Worm (Caenorhabditis elegans): ENCODE measurements around the gene C27A2.7.
"Not testable (repeated sequence)": the region's sequence is repeated elsewhere in the genome, so short reads cannot be mapped to it uniquely, and the experiment has no call there.

The C27A2.7 gene

DNA sequence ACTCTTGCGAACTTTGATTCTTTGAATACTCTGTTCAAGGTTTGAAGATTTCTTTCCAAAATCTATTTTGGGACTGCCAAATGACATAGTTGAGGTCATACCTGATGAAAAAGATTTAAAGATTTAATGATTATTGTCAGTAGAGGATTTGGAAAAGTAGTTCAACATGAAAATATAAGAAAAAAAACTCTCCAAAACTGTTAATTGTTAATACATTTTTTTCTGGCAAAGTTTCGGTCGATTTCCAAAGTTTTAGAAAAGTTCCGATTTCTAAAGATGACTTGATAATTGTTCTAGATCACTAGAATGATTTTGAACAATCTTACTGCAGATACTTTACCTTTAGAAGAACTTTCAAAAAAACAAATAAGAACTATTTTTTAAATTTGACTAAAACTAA is at the start of gene C27A2.7:
Gene C27A2.7, minus strand, starts transcription at position 101 of the 400 bp plus-strand sequence.
- TF ChIP-seq B0336.3 (GFP tag; IDR thresholded peaks at IDR 0.05) (no peak), nhr-120 (GFP tag; IDR thresholded peaks at IDR 0.05) (no peak), ztf-22 (GFP tag; optimal IDR thresholded peaks at IDR 0.05) (no peak)

DNA sequence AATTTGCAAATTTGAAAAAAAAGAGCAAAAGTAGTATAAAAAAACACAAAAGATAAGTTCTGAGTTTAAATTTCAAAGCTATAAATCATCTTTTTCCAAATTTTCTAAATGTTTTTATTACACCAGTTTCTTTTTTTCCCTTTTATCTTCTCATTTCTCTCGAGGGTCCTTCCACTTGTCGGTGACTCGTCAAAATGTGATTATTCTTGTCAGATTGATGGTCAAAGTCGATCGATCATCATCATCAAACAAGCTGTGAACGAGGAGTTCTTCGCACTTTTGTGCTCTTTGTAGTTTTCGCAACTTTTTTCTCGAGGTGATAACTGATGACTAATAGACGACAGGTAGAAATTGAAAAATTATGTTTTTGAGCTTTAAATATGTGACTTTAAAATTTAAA is 49.4 kb upstream of the C27A2.7 start:
- no peak for TF ChIP-seq dpl-1 (GFP tag; optimal IDR thresholded peaks at IDR 0.05)
- no peak for TF ChIP-seq nfya-2 (GFP tag; IDR thresholded peaks at IDR 0.05)
- TF ChIP-seq rcor-1 (GFP tag; IDR thresholded peaks at IDR 0.05): no peak
- TF ChIP-seq sea-2 (GFP tag; IDR thresholded peaks at IDR 0.05): no peak
- no peak for TF ChIP-seq bed-1 (GFP tag; IDR thresholded peaks at IDR 0.05)
- no peak for TF ChIP-seq nhr-90 (tag; optimal IDR thresholded peaks at IDR 0.05)
- no peak for TF ChIP-seq cebp-1 (GFP tag; IDR thresholded peaks at IDR 0.05)
- no peak for TF ChIP-seq cebp-1 (tag; optimal IDR thresholded peaks at IDR 0.05)
- no peak for TF ChIP-seq F22D6.2 (tag; optimal IDR thresholded peaks at IDR 0.05)
- TF ChIP-seq egl-44 (GFP tag; IDR thresholded peaks at IDR 0.05): no peak
- no peak for TF ChIP-seq ztf-18 (tag; optimal IDR thresholded peaks at IDR 0.05)
- no peak for TF ChIP-seq F33H1.4 (GFP tag; IDR thresholded peaks at IDR 0.05)
- TF ChIP-seq snpc-4 (GFP tag; optimal IDR thresholded peaks at IDR 0.05): no peak
- TF ChIP-seq snpc-4 (tag; optimal IDR thresholded peaks at IDR 0.05): no peak
- TF ChIP-seq ceh-79 (tag; optimal IDR thresholded peaks at IDR 0.05): no peak
- no peak for TF ChIP-seq chd-7 (tag; optimal IDR thresholded peaks at IDR 0.05)
- no peak for TF ChIP-seq egl-18 (GFP tag; IDR thresholded peaks at IDR 0.05)
- TF ChIP-seq C06A6.2 (GFP tag; conservative IDR thresholded peaks at IDR 0.05): no peak

DNA sequence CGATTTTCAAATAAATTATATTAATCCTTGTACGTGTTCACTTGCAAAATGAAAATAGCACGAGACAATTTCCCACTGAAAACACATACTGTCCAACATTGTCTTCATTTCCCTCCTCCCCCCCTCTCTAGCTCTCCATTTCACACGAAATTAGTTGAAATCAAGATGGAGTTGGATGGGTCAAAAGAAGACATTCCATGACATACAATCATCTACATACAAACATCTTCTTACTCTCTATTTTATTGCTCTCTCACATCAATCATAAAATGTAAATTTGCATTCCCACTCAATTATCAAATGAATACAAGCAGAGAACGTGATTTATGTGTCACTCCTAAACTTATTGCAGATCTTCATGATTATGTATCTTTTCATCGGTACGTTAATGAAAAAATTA is 44.6 kb upstream of the C27A2.7 start, which contains the start of gene srsy-1:
Gene srsy-1, plus strand, starts transcription at position 301 of the 400 bp plus-strand sequence.
- TF ChIP-seq lin-40 (tag; optimal IDR thresholded peaks at IDR 0.05): no peak
- no peak for TF ChIP-seq sptf-2 (GFP tag; optimal IDR thresholded peaks at IDR 0.05)
- TF ChIP-seq egrh-3 (GFP tag; IDR thresholded peaks at IDR 0.05): no peak
- no peak for TF ChIP-seq sea-2 (GFP tag; IDR thresholded peaks at IDR 0.05)
- no peak for TF ChIP-seq nfyb-1 (GFP tag; IDR thresholded peaks at IDR 0.05)
- TF ChIP-seq madf-6 (GFP tag; IDR thresholded peaks at IDR 0.05): no peak
- no peak for TF ChIP-seq F33H1.4 (GFP tag; IDR thresholded peaks at IDR 0.05)
- TF ChIP-seq pha-4 (tag; optimal IDR thresholded peaks at IDR 0.05): no peak
- no peak for TF ChIP-seq him-1 (tag; optimal IDR thresholded peaks at IDR 0.05)
- TF ChIP-seq egl-44 (GFP tag; IDR thresholded peaks at IDR 0.05): no peak
- no peak for TF ChIP-seq lsl-1 (GFP tag; optimal IDR thresholded peaks at IDR 0.05)
- TF ChIP-seq ceh-58 (GFP tag; IDR thresholded peaks at IDR 0.05): no peak
- TF ChIP-seq snpc-3.4 (tag; optimal IDR thresholded peaks at IDR 0.05): no peak
- no peak for TF ChIP-seq F57C9.4 (tag; optimal IDR thresholded peaks at IDR 0.05)
- TF ChIP-seq zfh-2 (GFP tag; conservative IDR thresholded peaks at IDR 0.05): no peak
- no peak for TF ChIP-seq F49E8.2 (tag; optimal IDR thresholded peaks at IDR 0.05; ENCODE audit: insufficient read depth)
- no peak for TF ChIP-seq repo-1 (tag; optimal IDR thresholded peaks at IDR 0.05)
- TF ChIP-seq C17E4.6 (GFP tag; IDR thresholded peaks at IDR 0.05): no peak
- TF ChIP-seq C06A6.2 (GFP tag; conservative IDR thresholded peaks at IDR 0.05): no peak

- not testable (repeated sequence) for TF ChIP-seq nfyb-1 (GFP tag; IDR thresholded peaks at IDR 0.05); ceh-100 (GFP tag; IDR thresholded peaks at IDR 0.05); zfh-2 (GFP tag; conservative IDR thresholded peaks at IDR 0.05)
These were observed 44.1 kb upstream of the C27A2.7 start, which contains the start of gene msp-74 for ce11 chrII:5115235-5115634. Gene msp-74 (minus strand): TSS chrII:5115335.

Data from whole organism, young adult.